Fruit fly (Drosophila melanogaster) whole organism, embryonic: Measurements from ENCODE around the gene vvl.
A peak's percentile ranks its signal among the peaks of the same experiment; 100 is the strongest.

Experiments used
- Abd-B ChIP-seq: fragments of 200-800 bp; sonication (Bioruptor generic); optimal IDR thresholded peaks from 2 replicates; lab custom pipeline; 2018; ENCODE audit warnings: missing biosample characterization, mild to moderate bottlenecking, missing genetic modification characterization, moderate library complexity
- CG10366 ChIP-seq: fragments of 200-800 bp; sonication (Bioruptor generic); IDR thresholded peaks from 2 replicates; pipeline ENCODE4 v1.3.6; 2022; ENCODE audit warnings: missing biosample characterization, missing genetic modification characterization
- CG10543 ChIP-seq: fragments of 200-800 bp; sonication (Bioruptor generic); optimal IDR thresholded peaks from 3 replicates; lab custom pipeline; 2017; ENCODE audit warnings: missing biosample characterization, mild to moderate bottlenecking, missing genetic modification characterization, moderate library complexity
- CG10959 ChIP-seq: fragments of 200-800 bp; sonication (Bioruptor generic); IDR thresholded peaks from 2 replicates; pipeline ENCODE4 v1.3.6; 2022; ENCODE audit warnings: missing biosample characterization, missing genetic modification characterization
- CG11456 ChIP-seq: fragments of 200-800 bp; sonication (Bioruptor generic); IDR thresholded peaks from 3 replicates; pipeline ENCODE4 v1.3.6; 2022; ENCODE audit warnings: missing biosample characterization, missing genetic modification characterization
- CG11504 ChIP-seq: fragments of 200-800 bp; sonication (Bioruptor generic); optimal IDR thresholded peaks from 3 replicates; lab custom pipeline; 2019; ENCODE audit warnings: missing biosample characterization, mild to moderate bottlenecking, missing genetic modification characterization, moderate library complexity
- CG12391 ChIP-seq: fragments of 200-800 bp; sonication (Bioruptor generic); optimal IDR thresholded peaks from 3 replicates; lab custom pipeline; 2018; ENCODE audit warnings: missing biosample characterization, mild to moderate bottlenecking, missing genetic modification characterization, moderate library complexity
- CG13296 ChIP-seq: fragments of 200-800 bp; sonication (Bioruptor generic); optimal IDR thresholded peaks from 3 replicates; lab custom pipeline; 2018; ENCODE audit warnings: missing biosample characterization, mild to moderate bottlenecking, missing genetic modification characterization
- CG13775 ChIP-seq: fragments of 200-800 bp; sonication (Bioruptor generic); optimal IDR thresholded peaks from 3 replicates; lab custom pipeline; 2017; ENCODE audit warnings: missing biosample characterization, mild to moderate bottlenecking, missing genetic modification characterization
- CG1529 ChIP-seq: fragments of 200-800 bp; sonication (Bioruptor generic); optimal IDR thresholded peaks from 3 replicates; lab custom pipeline; 2018; ENCODE audit warnings: missing biosample characterization, missing genetic modification characterization
- CG16815 ChIP-seq: fragments of 200-800 bp; sonication (Bioruptor generic); optimal IDR thresholded peaks from 3 replicates; lab custom pipeline; 2017; ENCODE audit warnings: missing biosample characterization, mild to moderate bottlenecking, missing genetic modification characterization
- CG17385 ChIP-seq: fragments of 200-800 bp; sonication (Bioruptor generic); optimal IDR thresholded peaks from 3 replicates; lab custom pipeline; 2018; ENCODE audit warnings: missing biosample characterization, mild to moderate bottlenecking, missing genetic modification characterization
- CG17612 ChIP-seq: fragments of 200-800 bp; sonication (Bioruptor generic); IDR thresholded peaks from 2 replicates; pipeline ENCODE4 v1.3.6; 2022; ENCODE audit warnings: missing biosample characterization, missing genetic modification characterization
- CG2199 ChIP-seq: fragments of 200-800 bp; sonication (Bioruptor generic); IDR thresholded peaks from 3 replicates; pipeline ENCODE4 v1.3.6; 2022; ENCODE audit warnings: missing biosample characterization, missing genetic modification characterization
- CG2712 ChIP-seq: fragments of 200-800 bp; optimal IDR thresholded peaks from 3 replicates; lab custom pipeline; 2019; ENCODE audit warnings: missing biosample characterization, mild to moderate bottlenecking, missing genetic modification characterization, moderate library complexity
- CG2889 ChIP-seq: fragments of 200-800 bp; sonication (Bioruptor generic); IDR thresholded peaks from 3 replicates; pipeline ENCODE4 v1.3.6; 2022; ENCODE audit warnings: missing biosample characterization, missing genetic modification characterization
- CG34224 ChIP-seq: fragments of 200-800 bp; sonication (Bioruptor generic); IDR thresholded peaks from 3 replicates; pipeline ENCODE4 v1.3.6; 2022; ENCODE audit warnings: missing biosample characterization, missing genetic modification characterization; ENCODE audit not compliant: partially characterized antibody
- CG6791 ChIP-seq: fragments of 200-800 bp; sonication (Bioruptor generic); IDR thresholded peaks from 3 replicates; pipeline ENCODE4 v1.3.6; 2022; ENCODE audit warnings: missing biosample characterization, missing genetic modification characterization; ENCODE audit not compliant: partially characterized antibody
- CG9727 ChIP-seq: fragments of 200-800 bp; sonication (Bioruptor generic); optimal IDR thresholded peaks from 3 replicates; lab custom pipeline; 2017; ENCODE audit warnings: missing biosample characterization, mild to moderate bottlenecking, missing genetic modification characterization
- CG9817 ChIP-seq: fragments of 200-800 bp; sonication (Bioruptor generic); optimal IDR thresholded peaks from 2 replicates; lab custom pipeline; 2018; ENCODE audit warnings: missing biosample characterization, mild to moderate bottlenecking, missing genetic modification characterization, moderate library complexity
- Dref ChIP-seq: fragments of 200-800 bp; sonication (Bioruptor generic); IDR thresholded peaks from 2 replicates; pipeline ENCODE4 v1.3.6; 2022; ENCODE audit warnings: missing biosample characterization, missing genetic modification characterization
- Elba2 ChIP-seq: fragments of 200-800 bp; sonication (Bioruptor generic); optimal IDR thresholded peaks from 3 replicates; lab custom pipeline; 2016; ENCODE audit warnings: missing biosample characterization, missing genetic modification characterization
- HLH3B ChIP-seq: fragments of 200-800 bp; sonication (Bioruptor generic); IDR thresholded peaks from 2 replicates; pipeline ENCODE4 v1.3.6; 2022; ENCODE audit warnings: missing biosample characterization, missing genetic modification characterization
- HmgZ ChIP-seq: fragments of 200-800 bp; sonication (Bioruptor generic); optimal IDR thresholded peaks from 2 replicates; lab custom pipeline; 2018; ENCODE audit warnings: missing biosample characterization, mild to moderate bottlenecking, missing genetic modification characterization
- Hr51 ChIP-seq, 2 experiments: fragments of 200-800 bp; sonication (Bioruptor generic); optimal IDR thresholded peaks; 2 replicates in 1 of 2; 3 replicates in 1 of 2; lab custom pipeline; 2016 to 2018; ENCODE audit warnings: missing biosample characterization in 2 of 2, missing genetic modification characterization in 2 of 2, mild to moderate bottlenecking in 1 of 2, moderate library complexity in 1 of 2
- Med ChIP-seq: fragments of 200-800 bp; sonication (Bioruptor generic); peaks from one replicate; lab custom pipeline; 2016; ENCODE audit warnings: missing biosample characterization, missing genetic modification characterization, mild to moderate bottlenecking, inconsistent platforms, moderate library complexity
- NK7.1 ChIP-seq: fragments of 200-800 bp; sonication (Bioruptor generic); optimal IDR thresholded peaks from 3 replicates; lab custom pipeline; 2016; ENCODE audit warnings: missing biosample characterization, missing genetic modification characterization
- Nf-YA ChIP-seq: fragments of 200-800 bp; sonication (Bioruptor generic); IDR thresholded peaks from 2 replicates; pipeline ENCODE4 v1.3.6; 2022; ENCODE audit warnings: missing biosample characterization, missing genetic modification characterization
- Oaz ChIP-seq: fragments of 200-800 bp; sonication (Bioruptor generic); IDR thresholded peaks from 2 replicates; pipeline ENCODE4 v1.3.6; 2022; ENCODE audit warnings: missing biosample characterization, missing genetic modification characterization
- Optix ChIP-seq: fragments of 200-800 bp; sonication (Bioruptor generic); IDR thresholded peaks from 3 replicates; pipeline ENCODE4 v1.3.6; 2022; ENCODE audit warnings: missing biosample characterization, missing genetic modification characterization
- Usf ChIP-seq: fragments of 200-800 bp; sonication (Bioruptor generic); optimal IDR thresholded peaks from 2 replicates; lab custom pipeline; 2017; ENCODE audit warnings: missing genotype, missing biosample characterization, missing genetic modification characterization
- Xrp1 ChIP-seq: fragments of 200-800 bp; sonication (Bioruptor generic); IDR thresholded peaks from 2 replicates; pipeline ENCODE4 v1.3.6; 2022; ENCODE audit warnings: missing biosample characterization, missing genetic modification characterization
- ab ChIP-seq: fragments of 200-800 bp; sonication (Bioruptor generic); optimal IDR thresholded peaks from 2 replicates; lab custom pipeline; 2016; ENCODE audit warnings: missing biosample characterization, missing genetic modification characterization
- btn ChIP-seq: fragments of 200-800 bp; sonication (Bioruptor generic); optimal IDR thresholded peaks from 2 replicates; lab custom pipeline; 2016; ENCODE audit warnings: missing biosample characterization, missing genetic modification characterization
- dmrt11E ChIP-seq: fragments of 200-800 bp; sonication (Bioruptor generic); optimal IDR thresholded peaks from 3 replicates; lab custom pipeline; 2018; ENCODE audit warnings: missing biosample characterization, mild to moderate bottlenecking, missing genetic modification characterization, moderate library complexity
- dmrt99B ChIP-seq: fragments of 200-800 bp; sonication (Bioruptor generic); optimal IDR thresholded peaks from 2 replicates; lab custom pipeline; 2018; ENCODE audit warnings: missing biosample characterization, mild to moderate bottlenecking, missing genetic modification characterization, moderate library complexity
- fd102C ChIP-seq: fragments of 200-800 bp; sonication (Bioruptor generic); optimal IDR thresholded peaks from 2 replicates; lab custom pipeline; 2018; ENCODE audit warnings: missing biosample characterization, mild to moderate bottlenecking, missing genetic modification characterization, moderate library complexity
- fd64A ChIP-seq: fragments of 200-800 bp; sonication (Bioruptor generic); optimal IDR thresholded peaks from 3 replicates; lab custom pipeline; 2018; ENCODE audit warnings: missing biosample characterization, mild to moderate bottlenecking, missing genetic modification characterization
- ind ChIP-seq: fragments of 200-800 bp; sonication (Bioruptor generic); optimal IDR thresholded peaks from 3 replicates; lab custom pipeline; 2016; ENCODE audit warnings: missing biosample characterization, missing genetic modification characterization
- lab ChIP-seq: fragments of 200-800 bp; sonication (Bioruptor generic); optimal IDR thresholded peaks from 3 replicates; lab custom pipeline; 2017; ENCODE audit warnings: missing biosample characterization, missing genetic modification characterization, mild to moderate bottlenecking, moderate library complexity, missing genetic modification reagents
- lilli ChIP-seq: fragments of 200-800 bp; sonication (Bioruptor generic); optimal IDR thresholded peaks from 3 replicates; lab custom pipeline; 2016; ENCODE audit warnings: missing biosample characterization, missing genetic modification characterization
- mld ChIP-seq: fragments of 200-800 bp; sonication (Bioruptor generic); IDR thresholded peaks from 3 replicates; pipeline ENCODE4 v1.3.6; 2022; ENCODE audit warnings: missing biosample characterization, missing genetic modification characterization; ENCODE audit not compliant: partially characterized antibody
- pita ChIP-seq: fragments of 200-800 bp; sonication (Bioruptor generic); optimal IDR thresholded peaks from 2 replicates; lab custom pipeline; 2017; ENCODE audit warnings: missing biosample characterization, mild to moderate bottlenecking, missing genetic modification characterization
- prd ChIP-seq, 3 experiments: fragments of >200 bp in 2 of 3; fragments of 200-800 bp in 1 of 3; sonication (Bioruptor generic) in 1 of 3; optimal IDR thresholded peaks in 2 of 3; IDR thresholded peaks in 1 of 3; 2 replicates in 2 of 3; 3 replicates in 1 of 3; pipeline versions ENCODE4 v1.3.6 to Lab custom; 2017 to 2022; ENCODE audit warnings: missing biosample characterization in 1 of 3, missing genetic modification characterization in 1 of 3
- pros ChIP-seq: fragments of 200-800 bp; sonication (Bioruptor generic); optimal IDR thresholded peaks from 3 replicates; lab custom pipeline; 2019; ENCODE audit warnings: missing biosample characterization, mild to moderate bottlenecking, missing genetic modification characterization, moderate library complexity
- row ChIP-seq: fragments of 200-800 bp; sonication (Bioruptor generic); IDR thresholded peaks from 3 replicates; pipeline ENCODE4 v1.3.6; 2022; ENCODE audit warnings: missing biosample characterization, missing genetic modification characterization
- sc ChIP-seq, 3 experiments: fragments of >200 bp in 2 of 3; fragments of 200-800 bp in 1 of 3; sonication (Bioruptor generic) in 1 of 3; optimal IDR thresholded peaks; 2 replicates in 2 of 3; 3 replicates in 1 of 3; lab custom pipeline; 2017; ENCODE audit warnings: mild to moderate bottlenecking in 1 of 3, missing biosample characterization in 1 of 3, missing genetic modification characterization in 1 of 3, missing genetic modification reagents in 1 of 3
- slbo ChIP-seq: fragments of 200-800 bp; sonication (Bioruptor generic); IDR thresholded peaks from 2 replicates; pipeline ENCODE4 v1.3.6; 2022; ENCODE audit warnings: missing biosample characterization, missing genetic modification characterization
- sug ChIP-seq: fragments of 200-800 bp; optimal IDR thresholded peaks from 2 replicates; lab custom pipeline; 2019; ENCODE audit warnings: missing biosample characterization, mild to moderate bottlenecking, missing genetic modification characterization, moderate library complexity

vvl gene

DNA sequence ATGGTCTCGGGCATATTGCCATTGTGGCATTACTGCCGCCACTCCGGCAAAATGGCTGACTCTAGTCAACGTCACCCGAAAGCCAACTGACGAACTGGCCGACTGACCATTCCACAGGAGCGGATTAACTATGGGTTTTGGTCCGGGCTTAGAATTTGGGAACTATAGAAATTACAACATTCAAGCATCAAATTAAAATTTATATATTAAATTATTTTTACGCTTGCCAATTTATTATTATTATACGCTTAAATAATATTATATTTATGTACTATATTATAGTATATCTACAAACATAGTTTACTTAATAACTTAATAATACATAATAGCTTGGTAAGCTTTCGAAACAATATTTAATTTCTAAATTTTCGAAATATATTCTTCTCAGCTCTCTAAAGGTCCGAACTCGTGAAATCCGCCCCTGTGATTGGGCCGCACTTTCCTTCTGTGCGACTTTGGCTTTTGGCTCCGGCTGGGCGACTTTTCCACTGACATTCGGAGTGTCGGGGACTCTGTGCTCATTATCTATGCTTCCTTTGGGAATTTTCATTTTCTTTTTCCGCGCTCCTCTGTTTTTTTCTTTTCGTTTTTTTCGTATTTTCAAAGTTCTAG is 7.5 kb downstream of the vvl start (continued):
- TF ChIP-seq mld (GFP tag; lab: Robert Waterston, UW), result no peak
- peak; percentile 1 for TF ChIP-seq ind (GFP tag; lab: Kevin White, UChicago)
- no peak for TF ChIP-seq pros (GFP tag; lab: Kevin White, UChicago)
- TF ChIP-seq Oaz, result no peak
- TF ChIP-seq sug, result no peak
- no peak for TF ChIP-seq CG11456 (GFP tag; lab: Robert Waterston, UW)
- peak; percentile 1 for TF ChIP-seq CG17385 (GFP tag; lab: Kevin White, UChicago)
- peak; percentile 50 for TF ChIP-seq dmrt99B (tag; lab: Kevin White, UChicago)
- no peak for TF ChIP-seq pita (GFP tag; lab: Kevin White, UChicago)
- TF ChIP-seq CG17612 (GFP tag; lab: Robert Waterston, UW), result no peak
- TF ChIP-seq CG34224, result no peak
- TF ChIP-seq Nf-YA (GFP tag; lab: Robert Waterston, UW), result no peak
- peak; percentile 17 for TF ChIP-seq CG10543
- no peak for TF ChIP-seq Usf (GFP tag; lab: Kevin White, UChicago)
- TF ChIP-seq slbo (GFP tag; lab: Robert Waterston, UW), result peak; percentile 48
- TF ChIP-seq CG10366 (GFP tag; lab: Robert Waterston, UW), result no peak
- no peak for TF ChIP-seq Dref (GFP tag; lab: Robert Waterston, UW)
- TF ChIP-seq Xrp1, result peak; percentile 18; the same call in 1 of the 2 replicates
- peak; percentile 60; the same call in 1 of the 3 replicates for TF ChIP-seq CG2199
- TF ChIP-seq HmgZ, result no peak
- TF ChIP-seq prd (optimal IDR thresholded peaks at IDR 0.05; lab: Kevin White, UChicago), result no peak
- TF ChIP-seq prd (GFP tag; IDR thresholded peaks at IDR 0.05; lab: Robert Waterston, UW), result peak; percentile 47; the same call in 2 of the 3 replicates
- TF ChIP-seq CG11504 (tag; lab: Kevin White, UChicago), result peak; percentile 64
- peak; percentile 55 for TF ChIP-seq CG2712 (tag; lab: Kevin White, UChicago)
- TF ChIP-seq btn (GFP tag; lab: Kevin White, UChicago), result no peak
- TF ChIP-seq lab (GFP tag; lab: Kevin White, UChicago), result no peak
- TF ChIP-seq ab (GFP tag; lab: Kevin White, UChicago), result no peak
- peak; percentile 50 for TF ChIP-seq CG12391 (tag; lab: Kevin White, UChicago)
- TF ChIP-seq row (GFP tag; lab: Robert Waterston, UW), result peak; percentile 49
- TF ChIP-seq dmrt11E, result peak; percentile 59
- no peak for TF ChIP-seq CG9817
- no peak for TF ChIP-seq CG6791
- TF ChIP-seq CG13296 (GFP tag; lab: Kevin White, UChicago), result no peak
- peak; percentile 56 for TF ChIP-seq CG9727 (GFP tag; lab: Kevin White, UChicago)
- TF ChIP-seq fd64A (GFP tag; lab: Kevin White, UChicago), result no peak
- no peak for TF ChIP-seq sc (optimal IDR thresholded peaks at IDR 0.05; lab: Kevin White, UChicago)
- peak; percentile 2 for TF ChIP-seq sc (GFP tag; optimal IDR thresholded peaks at IDR 0.05; lab: Kevin White, UChicago)
- no peak for TF ChIP-seq lilli (GFP tag; lab: Kevin White, UChicago)
- peak; percentile 0 for TF ChIP-seq CG16815
- peak; percentile 30 for TF ChIP-seq Abd-B (GFP tag; lab: Kevin White, UChicago)
- TF ChIP-seq CG2889 (GFP tag; lab: Robert Waterston, UW), result no peak
- TF ChIP-seq Optix, result no peak
- no peak for TF ChIP-seq CG1529 (GFP tag; lab: Kevin White, UChicago)
- TF ChIP-seq HLH3B (GFP tag; lab: Robert Waterston, UW), result no peak
- no peak for TF ChIP-seq CG10959 (GFP tag; lab: Robert Waterston, UW)
- TF ChIP-seq Med, result no peak
- no peak for TF ChIP-seq fd102C (GFP tag; lab: Kevin White, UChicago)
- peak in 1 of 2 experiments; percentile 38 for TF ChIP-seq Hr51 (GFP tag; optimal IDR thresholded peaks at IDR 0.05; lab: Kevin White, UChicago)
- no peak for TF ChIP-seq NK7.1
- TF ChIP-seq CG13775 (GFP tag; lab: Kevin White, UChicago), result peak; percentile 0
- no peak for TF ChIP-seq Elba2 (GFP tag; lab: Kevin White, UChicago)
